Fruit fly (Drosophila melanogaster) whole organism, embryonic: ENCODE data around the gene COX7AL.

Experiments
- ATbp ChIP-seq: fragments of 200-800 bp; sonication (Bioruptor generic); optimal IDR thresholded peaks from 2 replicates; lab custom pipeline; 2017; ENCODE audit warnings: missing biosample characterization, mild to moderate bottlenecking, missing genetic modification characterization, missing genetic modification reagents
- Atf3 ChIP-seq: fragments of 200-800 bp; sonication (Bioruptor generic); optimal IDR thresholded peaks from 3 replicates; lab custom pipeline; 2016; ENCODE audit warnings: missing biosample characterization, missing genetic modification characterization
- Atf6 ChIP-seq: fragments of 200-800 bp; sonication (Bioruptor generic); IDR thresholded peaks from 2 replicates; pipeline ENCODE4 v1.3.6; 2022; ENCODE audit warnings: missing biosample characterization, missing genetic modification characterization
- Bgb ChIP-seq: fragments of 200-800 bp; sonication (Bioruptor generic); IDR thresholded peaks from 2 replicates; pipeline ENCODE4 v1.3.6; 2022; ENCODE audit warnings: missing biosample characterization, missing genetic modification characterization; ENCODE audit not compliant: partially characterized antibody
- Blimp-1 ChIP-seq: fragments of 200-800 bp; sonication (Bioruptor generic); optimal IDR thresholded peaks from 3 replicates; lab custom pipeline; 2018; ENCODE audit warnings: missing biosample characterization, missing genetic modification characterization, mild to moderate bottlenecking, moderate library complexity, missing genetic modification reagents
- CG10209 ChIP-seq: fragments of 200-800 bp; sonication (Bioruptor generic); optimal IDR thresholded peaks from 3 replicates; lab custom pipeline; 2017; ENCODE audit warnings: missing biosample characterization, mild to moderate bottlenecking, missing genetic modification characterization, missing genetic modification reagents
- CG10267 ChIP-seq: fragments of 200-800 bp; sonication (Bioruptor generic); optimal IDR thresholded peaks from 2 replicates; lab custom pipeline; 2018; ENCODE audit warnings: missing biosample characterization, mild to moderate bottlenecking, missing genetic modification characterization, moderate library complexity
- CG12104 ChIP-seq: fragments of 200-800 bp; sonication (Bioruptor generic); optimal IDR thresholded peaks from 3 replicates; lab custom pipeline; 2016; ENCODE audit warnings: missing biosample characterization, missing genetic modification characterization
- CG13894 ChIP-seq: fragments of 200-800 bp; sonication (Bioruptor generic); optimal IDR thresholded peaks from 3 replicates; lab custom pipeline; 2018; ENCODE audit warnings: missing biosample characterization, mild to moderate bottlenecking, missing genetic modification characterization, moderate library complexity
- CG14667 ChIP-seq: fragments of 200-800 bp; sonication (Bioruptor generic); IDR thresholded peaks from 2 replicates; pipeline ENCODE4 v1.3.6; 2022; ENCODE audit warnings: missing biosample characterization, missing genetic modification characterization
- CG15011 ChIP-seq: fragments of 200-800 bp; sonication (Bioruptor generic); optimal IDR thresholded peaks from 3 replicates; lab custom pipeline; 2018; ENCODE audit warnings: missing biosample characterization, mild to moderate bottlenecking, missing genetic modification characterization
- CG15073 ChIP-seq: fragments of 200-800 bp; sonication (Bioruptor generic); optimal IDR thresholded peaks from 2 replicates; lab custom pipeline; 2016; ENCODE audit warnings: missing biosample characterization, missing genetic modification characterization
- CG15514 ChIP-seq: fragments of 200-800 bp; sonication (Bioruptor generic); optimal IDR thresholded peaks from 3 replicates; lab custom pipeline; 2017; ENCODE audit warnings: missing biosample characterization, missing genetic modification characterization, mild to moderate bottlenecking, moderate library complexity, missing genetic modification reagents
- CG15696 ChIP-seq: fragments of 200-800 bp; sonication (Bioruptor generic); optimal IDR thresholded peaks from 2 replicates; lab custom pipeline; 2019; ENCODE audit warnings: missing biosample characterization, mild to moderate bottlenecking, missing genetic modification characterization, moderate library complexity
- CG16863 ChIP-seq: fragments of 200-800 bp; sonication (Bioruptor generic); optimal IDR thresholded peaks from 3 replicates; lab custom pipeline; 2016; ENCODE audit warnings: missing biosample characterization, missing genetic modification characterization
- CG17328 ChIP-seq: fragments of 200-800 bp; sonication (Bioruptor generic); IDR thresholded peaks from 2 replicates; pipeline ENCODE4 v1.3.6; 2022; ENCODE audit warnings: missing biosample characterization, missing genetic modification characterization
- CG18262 ChIP-seq: fragments of 200-800 bp; optimal IDR thresholded peaks from 3 replicates; lab custom pipeline; 2019; ENCODE audit warnings: missing biosample characterization, mild to moderate bottlenecking, missing genetic modification characterization, moderate library complexity
- CG1832 ChIP-seq: fragments of 200-800 bp; sonication (Bioruptor generic); optimal IDR thresholded peaks from 2 replicates; lab custom pipeline; 2017; ENCODE audit warnings: missing biosample characterization, mild to moderate bottlenecking, missing genetic modification characterization, inconsistent platforms
- CG2678 ChIP-seq: fragments of 200-800 bp; sonication (Bioruptor generic); optimal IDR thresholded peaks from 3 replicates; lab custom pipeline; 2019; ENCODE audit warnings: missing biosample characterization, mild to moderate bottlenecking, missing genetic modification characterization, moderate library complexity
- CG30403 ChIP-seq: fragments of 200-800 bp; sonication (Bioruptor generic); optimal IDR thresholded peaks from 3 replicates; lab custom pipeline; 2016; ENCODE audit warnings: missing biosample characterization, missing genetic modification characterization
- CG33213 ChIP-seq: fragments of 200-800 bp; sonication (Bioruptor generic); optimal IDR thresholded peaks from 3 replicates; lab custom pipeline; 2016; ENCODE audit warnings: missing biosample characterization, missing genetic modification characterization
- CG34422 ChIP-seq: fragments of 200-800 bp; sonication (Bioruptor generic); IDR thresholded peaks from 3 replicates; pipeline ENCODE4 v1.3.6; 2022; ENCODE audit warnings: missing biosample characterization, missing genetic modification characterization
- CG4820 ChIP-seq: fragments of 200-800 bp; sonication (Bioruptor generic); optimal IDR thresholded peaks from 3 replicates; lab custom pipeline; 2016; ENCODE audit warnings: missing biosample characterization, missing genetic modification characterization
- CG6765 ChIP-seq: fragments of 200-800 bp; sonication (Bioruptor generic); optimal IDR thresholded peaks from 3 replicates; lab custom pipeline; 2017; ENCODE audit warnings: missing biosample characterization, mild to moderate bottlenecking, missing genetic modification characterization
- CG7987 ChIP-seq: fragments of 200-800 bp; sonication (Bioruptor generic); optimal IDR thresholded peaks from 2 replicates; lab custom pipeline; 2018; ENCODE audit warnings: missing biosample characterization, mild to moderate bottlenecking, missing genetic modification characterization, moderate library complexity
- Dbx ChIP-seq: fragments of 200-800 bp; sonication (Bioruptor generic); IDR thresholded peaks from 3 replicates; pipeline ENCODE4 v1.3.6; 2022; ENCODE audit warnings: missing biosample characterization, missing genetic modification characterization
- Doc2 ChIP-seq: fragments of 200-800 bp; sonication (Bioruptor generic); IDR thresholded peaks from 2 replicates; pipeline ENCODE4 v1.3.6; 2022; ENCODE audit warnings: missing biosample characterization, missing genetic modification characterization
- Fer1 ChIP-seq: fragments of 200-800 bp; sonication (Bioruptor generic); optimal IDR thresholded peaks from 2 replicates; lab custom pipeline; 2017; ENCODE audit warnings: missing biosample characterization, mild to moderate bottlenecking, missing genetic modification characterization
- HLHmδ ChIP-seq: fragments of 200-800 bp; sonication (Bioruptor generic); optimal IDR thresholded peaks from 2 replicates; lab custom pipeline; 2018; ENCODE audit warnings: missing biosample characterization, mild to moderate bottlenecking, missing genetic modification characterization, moderate library complexity
- Kr ChIP-seq: fragments of 200-800 bp; sonication (Bioruptor generic); optimal IDR thresholded peaks from 2 replicates; lab custom pipeline; 2017; ENCODE audit warnings: missing biosample characterization, mild to moderate bottlenecking, missing genetic modification characterization
- Max ChIP-seq: fragments of 200-800 bp; sonication (Bioruptor generic); optimal IDR thresholded peaks from 2 replicates; lab custom pipeline; 2016; ENCODE audit warnings: missing biosample characterization, mild to moderate bottlenecking, missing genetic modification characterization
- Optix ChIP-seq: fragments of 200-800 bp; sonication (Bioruptor generic); IDR thresholded peaks from 3 replicates; pipeline ENCODE4 v1.3.6; 2022; ENCODE audit warnings: missing biosample characterization, missing genetic modification characterization
- Ptx1 ChIP-seq: fragments of 200-800 bp; sonication (Bioruptor generic); IDR thresholded peaks from 2 replicates; pipeline ENCODE4 v1.3.6; 2022; ENCODE audit warnings: missing biosample characterization, missing genetic modification characterization
- Sry-δ ChIP-seq: fragments of 200-800 bp; sonication (Bioruptor generic); optimal IDR thresholded peaks from 2 replicates; lab custom pipeline; 2016; ENCODE audit warnings: missing biosample characterization, missing genetic modification characterization
- Usf ChIP-seq: fragments of 200-800 bp; sonication (Bioruptor generic); optimal IDR thresholded peaks from 2 replicates; lab custom pipeline; 2017; ENCODE audit warnings: missing genotype, missing biosample characterization, missing genetic modification characterization
- Xbp1 ChIP-seq: fragments of 200-800 bp; sonication (Bioruptor generic); optimal IDR thresholded peaks from 3 replicates; lab custom pipeline; 2016; ENCODE audit warnings: missing biosample characterization, mild to moderate bottlenecking, missing genetic modification characterization
- ara ChIP-seq: fragments of 200-800 bp; sonication (Bioruptor generic); IDR thresholded peaks from 2 replicates; pipeline ENCODE4 v1.3.6; 2022; ENCODE audit warnings: missing biosample characterization, missing genetic modification characterization
- btn ChIP-seq: fragments of 200-800 bp; sonication (Bioruptor generic); optimal IDR thresholded peaks from 2 replicates; lab custom pipeline; 2016; ENCODE audit warnings: missing biosample characterization, missing genetic modification characterization
- dmrt11E ChIP-seq: fragments of 200-800 bp; sonication (Bioruptor generic); optimal IDR thresholded peaks from 3 replicates; lab custom pipeline; 2018; ENCODE audit warnings: missing biosample characterization, mild to moderate bottlenecking, missing genetic modification characterization, moderate library complexity
- dpn ChIP-seq, 2 experiments: fragments of 200-800 bp; sonication (Bioruptor generic); optimal IDR thresholded peaks; 3 replicates each; lab custom pipeline; 2016; ENCODE audit warnings: missing biosample characterization in 2 of 2, missing genetic modification characterization in 2 of 2
- dysf ChIP-seq: fragments of 200-800 bp; sonication (Bioruptor generic); IDR thresholded peaks from 3 replicates; pipeline ENCODE4 v1.3.6; 2022; ENCODE audit warnings: missing biosample characterization, missing genetic modification characterization
- en ChIP-seq: fragments of 200-800 bp; sonication (Bioruptor generic); optimal IDR thresholded peaks from 2 replicates; lab custom pipeline; 2016; ENCODE audit warnings: missing biosample characterization, missing genetic modification characterization
- gro ChIP-seq: fragments of 200-800 bp; sonication (Bioruptor generic); optimal IDR thresholded peaks from 2 replicates; lab custom pipeline; 2016; ENCODE audit warnings: missing biosample characterization, missing genetic modification characterization
- gsb-n ChIP-seq: fragments of 200-800 bp; sonication (Bioruptor generic); optimal IDR thresholded peaks from 3 replicates; lab custom pipeline; 2018; ENCODE audit warnings: missing biosample characterization, mild to moderate bottlenecking, missing genetic modification characterization
- lilli ChIP-seq: fragments of 200-800 bp; sonication (Bioruptor generic); optimal IDR thresholded peaks from 3 replicates; lab custom pipeline; 2016; ENCODE audit warnings: missing biosample characterization, missing genetic modification characterization
- nerfin-2 ChIP-seq: fragments of 200-800 bp; sonication (Bioruptor generic); IDR thresholded peaks from 2 replicates; pipeline ENCODE4 v1.3.6; 2022; ENCODE audit warnings: missing biosample characterization, missing genetic modification characterization; ENCODE audit not compliant: partially characterized antibody
- nmo ChIP-seq: fragments of 200-800 bp; sonication (Bioruptor generic); optimal IDR thresholded peaks from 2 replicates; lab custom pipeline; 2018; ENCODE audit warnings: missing biosample characterization, mild to moderate bottlenecking, missing genetic modification characterization, moderate library complexity
- pum ChIP-seq: fragments of 200-800 bp; sonication (Bioruptor generic); optimal IDR thresholded peaks from 2 replicates; lab custom pipeline; 2016; ENCODE audit warnings: missing biosample characterization, missing genetic modification characterization
- ranshi ChIP-seq: fragments of 200-800 bp; sonication (Bioruptor generic); IDR thresholded peaks from 2 replicates; pipeline ENCODE4 v1.3.6; 2022; ENCODE audit warnings: missing biosample characterization, missing genetic modification characterization
- schlank ChIP-seq: fragments of 200-800 bp; sonication (Bioruptor generic); optimal IDR thresholded peaks from 2 replicates; lab custom pipeline; 2018; ENCODE audit warnings: missing biosample characterization, mild to moderate bottlenecking, missing genetic modification characterization
- slbo ChIP-seq: fragments of 200-800 bp; sonication (Bioruptor generic); IDR thresholded peaks from 2 replicates; pipeline ENCODE4 v1.3.6; 2022; ENCODE audit warnings: missing biosample characterization, missing genetic modification characterization
- sob ChIP-seq: fragments of 200-800 bp; sonication (Bioruptor generic); IDR thresholded peaks from 2 replicates; pipeline ENCODE4 v1.3.6; 2022; ENCODE audit warnings: missing biosample characterization, missing genetic modification characterization

COX7AL gene

DNA sequence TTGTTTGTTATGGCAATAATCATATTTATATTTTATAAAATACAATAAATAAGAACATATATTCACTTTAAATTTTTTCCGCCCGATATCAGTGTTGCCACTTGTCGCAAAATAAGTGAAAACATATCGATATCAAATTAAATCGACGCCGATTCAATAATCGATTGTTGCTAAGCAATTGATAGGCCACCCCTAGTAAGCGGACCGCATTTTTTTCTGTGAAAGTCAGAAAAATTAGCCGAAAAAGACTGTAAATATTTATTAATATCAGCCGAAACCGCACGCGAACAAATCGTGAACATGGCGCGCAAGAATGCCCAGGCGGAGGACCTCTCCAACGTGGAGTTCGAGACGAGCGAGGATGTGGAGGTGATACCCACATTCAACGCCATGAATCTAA, 30.4 kb upstream of the COX7AL start, which contains the start of gene CG7483 (continued):
- TF ChIP-seq Sry-δ (GFP tag; lab: Kevin White, UChicago) (peak; percentile 87), CG7987 (GFP tag; lab: Kevin White, UChicago) (no peak), HLHmδ (GFP tag; lab: Kevin White, UChicago) (no peak), CG18262 (tag; lab: Kevin White, UChicago) (no peak), CG6765 (no peak), ara (GFP tag; lab: Robert Waterston, UW) (no peak), lilli (no peak), CG4820 (GFP tag; lab: Kevin White, UChicago) (no peak), gsb-n (tag; lab: Kevin White, UChicago) (no peak), CG15696 (tag; lab: Kevin White, UChicago) (no peak), sob (GFP tag; lab: Robert Waterston, UW) (no peak), Bgb (GFP tag; lab: Robert Waterston, UW) (peak; percentile 86), Max (no peak), en (GFP tag; lab: Kevin White, UChicago) (no peak), schlank (tag; lab: Kevin White, UChicago) (no peak), CG15514 (GFP tag; lab: Kevin White, UChicago) (peak; percentile 39), CG33213 (GFP tag; lab: Kevin White, UChicago) (no peak), CG2678 (tag; lab: Kevin White, UChicago) (no peak), CG30403 (GFP tag; lab: Kevin White, UChicago) (no peak), Optix (no peak), gro (GFP tag; lab: Kevin White, UChicago) (no peak), Ptx1 (GFP tag; lab: Robert Waterston, UW) (no peak), ranshi (GFP tag; lab: Robert Waterston, UW) (no peak), dpn (GFP tag; optimal IDR thresholded peaks at IDR 0.05; lab: Kevin White, UChicago) (no peak), CG15073 (GFP tag; lab: Kevin White, UChicago) (no peak), ATbp (GFP tag; lab: Kevin White, UChicago) (no peak), nmo (peak; percentile 22), Blimp-1 (no peak), Fer1 (GFP tag; lab: Kevin White, UChicago) (peak; percentile 26), CG16863 (GFP tag; lab: Kevin White, UChicago) (no peak), CG15011 (GFP tag; lab: Kevin White, UChicago) (no peak), Atf6 (GFP tag; lab: Robert Waterston, UW) (no peak), btn (GFP tag; lab: Kevin White, UChicago) (no peak), CG13894 (tag; lab: Kevin White, UChicago) (no peak), CG12104 (no peak), Usf (no peak), nerfin-2 (GFP tag; lab: Robert Waterston, UW) (peak; percentile 79), CG10209 (no peak), Dbx (no peak), pum (no peak), CG17328 (GFP tag; lab: Robert Waterston, UW) (no peak), dysf (GFP tag; lab: Robert Waterston, UW) (no peak), CG34422 (peak; percentile 52; the same call in 1 of the 3 replicates), Kr (GFP tag; lab: Kevin White, UChicago) (no peak), CG14667 (GFP tag; lab: Robert Waterston, UW) (no peak), Doc2 (GFP tag; lab: Robert Waterston, UW) (no peak), CG10267 (tag; lab: Kevin White, UChicago) (peak; percentile 48), CG1832 (GFP tag; lab: Kevin White, UChicago) (no peak), slbo (GFP tag; lab: Robert Waterston, UW) (no peak), Xbp1 (no peak), Atf3 (GFP tag; lab: Kevin White, UChicago) (no peak), dmrt11E (no peak)
